Worm (Caenorhabditis elegans) whole organism, L4 larva: Measurements from ENCODE around the gene uncp-18.
"Not testable (repeated sequence)": the region's sequence is repeated elsewhere in the genome, so short reads cannot be mapped to it uniquely, and the experiment has no call there.

Experiments used
- D1046.2 ChIP-seq: fragments of 200-800 bp; sonication (Bioruptor generic); IDR thresholded peaks from 2 replicates; pipeline ENCODE4 v1.3.6; 2022; ENCODE audit warnings: missing genetic modification characterization, missing compliant biosample characterization
- F37D6.2 ChIP-seq: sonication (generic microtip); optimal IDR thresholded peaks from 2 replicates; lab custom pipeline; 2016; ENCODE audit warnings: mild to moderate bottlenecking, missing genetic modification characterization, missing compliant biosample characterization
- F44E2.7 ChIP-seq: fragments of 200-800 bp; sonication (Bioruptor generic); IDR thresholded peaks from 2 replicates; pipeline ENCODE4 v2.1.2; 2022; ENCODE audit warnings: missing genetic modification characterization, missing compliant biosample characterization
- R02D3.7 ChIP-seq: fragments of 150-350 bp; sonication (generic microtip); optimal IDR thresholded peaks from 3 replicates; lab custom pipeline; 2014; ENCODE audit warnings: missing biosample characterization, missing genetic modification characterization
- T20F7.1 ChIP-seq: fragments of 200-800 bp; sonication (Bioruptor generic); optimal IDR thresholded peaks from 2 replicates; lab custom pipeline; 2018; ENCODE audit warnings: mild to moderate bottlenecking, missing genetic modification characterization, missing compliant biosample characterization
- T26A8.4 ChIP-seq: fragments of 200-800 bp; sonication (Bioruptor generic); IDR thresholded peaks from 2 replicates; pipeline ENCODE4 v1.3.6; 2022; ENCODE audit warnings: missing genetic modification characterization, missing compliant biosample characterization
- Y105C5A.15 ChIP-seq: fragments of 200-800 bp; sonication (Bioruptor generic); IDR thresholded peaks from 2 replicates; pipeline ENCODE4 v1.3.6; 2022; ENCODE audit warnings: missing genetic modification characterization, missing compliant biosample characterization
- ZK337.2 ChIP-seq: fragments of 200-800 bp; sonication (Bioruptor generic); IDR thresholded peaks from 2 replicates; pipeline ENCODE4 v1.3.6; 2022; ENCODE audit warnings: missing genetic modification reagents, missing genetic modification characterization, missing compliant biosample characterization
- ZK546.5 ChIP-seq, 2 experiments: sonication (generic microtip); optimal IDR thresholded peaks; 2 replicates each; lab custom pipeline; 2017; ENCODE audit warnings: missing biosample characterization in 2 of 2, missing genetic modification characterization in 2 of 2
- ces-1 ChIP-seq: fragments of 150-350 bp; sonication (generic microtip); optimal IDR thresholded peaks from 4 replicates; lab custom pipeline; 2014; ENCODE audit warnings: missing biosample characterization, missing genetic modification reagents, missing genetic modification characterization
- daf-16 ChIP-seq, 3 experiments: sonication (generic microtip); optimal IDR thresholded peaks; 2 replicates each; lab custom pipeline; 2016 to 2017; ENCODE audit warnings: missing genetic modification characterization in 3 of 3, missing genetic modification reagents in 3 of 3, mild to moderate bottlenecking in 2 of 3, missing compliant biosample characterization in 2 of 3, missing biosample characterization in 1 of 3, moderate library complexity in 1 of 3
- daf-19 ChIP-seq: fragments of 200-800 bp; sonication (Bioruptor generic); conservative IDR thresholded peaks from 2 replicates; pipeline ENCODE4 v1.3.6; 2022; ENCODE audit warnings: missing genetic modification characterization, missing compliant biosample characterization
- dmd-6 ChIP-seq: fragments of 200-800 bp; sonication (Bioruptor generic); IDR thresholded peaks from 2 replicates; pipeline ENCODE4 v1.3.6; 2022; ENCODE audit warnings: missing genetic modification reagents, missing genetic modification characterization, missing compliant biosample characterization
- dmd-8 ChIP-seq: fragments of 200-800 bp; sonication (Bioruptor generic); IDR thresholded peaks from 2 replicates; pipeline ENCODE4 v1.3.6; 2022; ENCODE audit warnings: missing genetic modification characterization, missing compliant biosample characterization
- dmd-9 ChIP-seq: fragments of 200-800 bp; sonication (Bioruptor generic); IDR thresholded peaks from 2 replicates; pipeline ENCODE4 v1.3.6; 2022; ENCODE audit warnings: missing genetic modification reagents, missing genetic modification characterization, missing compliant biosample characterization
- duxl-1 ChIP-seq: sonication (generic microtip); optimal IDR thresholded peaks from 2 replicates; lab custom pipeline; 2016; ENCODE audit warnings: mild to moderate bottlenecking, missing genetic modification characterization, moderate library complexity, missing compliant biosample characterization; ENCODE audit not compliant: poor library complexity
- dve-1 ChIP-seq: sonication (generic microtip); optimal IDR thresholded peaks from 2 replicates; lab custom pipeline; 2017; ENCODE audit warnings: antibody characterized with exemption, mild to moderate bottlenecking, missing genetic modification characterization, missing compliant biosample characterization; ENCODE audit not compliant: insufficient read depth
- egl-43 ChIP-seq: fragments of 200-800 bp; sonication (Bioruptor generic); IDR thresholded peaks from 2 replicates; pipeline ENCODE4 v1.3.6; 2022; ENCODE audit warnings: missing genetic modification reagents, missing genetic modification characterization, missing compliant biosample characterization
- hlh-11 ChIP-seq: fragments of 200-800 bp; sonication (Bioruptor generic); optimal IDR thresholded peaks from 2 replicates; lab custom pipeline; 2018; ENCODE audit warnings: mild to moderate bottlenecking, missing genetic modification characterization, missing compliant biosample characterization
- hlh-30 ChIP-seq: sonication (generic microtip); optimal IDR thresholded peaks from 2 replicates; lab custom pipeline; 2017; ENCODE audit warnings: antibody characterized with exemption, mild to moderate bottlenecking, missing genetic modification characterization, missing compliant biosample characterization; ENCODE audit not compliant: insufficient read depth
- hmg-1.1 ChIP-seq: fragments of 200-800 bp; sonication (Bioruptor generic); IDR thresholded peaks from 2 replicates; pipeline ENCODE4 v1.3.6; 2022; ENCODE audit warnings: missing genetic modification reagents, missing genetic modification characterization, missing compliant biosample characterization
- lim-7 ChIP-seq: fragments of 200-800 bp; sonication (Bioruptor generic); IDR thresholded peaks from 2 replicates; pipeline ENCODE4 v1.3.6; 2022; ENCODE audit warnings: missing genetic modification characterization, missing compliant biosample characterization
- lin-1 ChIP-seq: fragments of 200-800 bp; sonication (Bioruptor generic); IDR thresholded peaks from 2 replicates; pipeline ENCODE4 v1.3.6; 2022; ENCODE audit warnings: missing genetic modification reagents, missing genetic modification characterization, missing compliant biosample characterization
- lin-13 ChIP-seq: fragments of 150-350 bp; optimal IDR thresholded peaks from 2 replicates; lab custom pipeline; 2014; ENCODE audit warnings: missing biosample characterization, missing genetic modification reagents, missing genetic modification characterization
- lin-15B ChIP-seq: fragments of 150-350 bp; sonication (generic microtip); optimal IDR thresholded peaks from 3 replicates; lab custom pipeline; 2014; ENCODE audit warnings: missing biosample characterization, missing genetic modification characterization
- lin-29 ChIP-seq: fragments of 200-800 bp; sonication (Bioruptor generic); IDR thresholded peaks from 2 replicates; pipeline ENCODE4 v1.3.6; 2022; ENCODE audit warnings: missing genetic modification reagents, missing genetic modification characterization, missing compliant biosample characterization
- lin-38 ChIP-seq: fragments of 200-800 bp; sonication (Bioruptor generic); IDR thresholded peaks from 2 replicates; pipeline ENCODE4 v1.3.6; 2022; ENCODE audit warnings: missing genetic modification reagents, missing genetic modification characterization, missing compliant biosample characterization
- lir-3 ChIP-seq: sonication (generic microtip); optimal IDR thresholded peaks from 2 replicates; lab custom pipeline; 2016; ENCODE audit warnings: mild to moderate bottlenecking, missing genetic modification characterization, missing compliant biosample characterization
- lsy-2 ChIP-seq, 2 experiments: fragments of 150-350 bp in 1 of 2; sonication (generic microtip) in 1 of 2; optimal IDR thresholded peaks; 2 replicates each; lab custom pipeline; 2014 to 2017; ENCODE audit warnings: missing biosample characterization in 2 of 2, missing genetic modification characterization in 2 of 2
- madf-5 ChIP-seq, 2 experiments: fragments of 200-800 bp; sonication (Bioruptor generic); IDR thresholded peaks; 2 replicates each; pipeline ENCODE4 v1.3.6; 2022; ENCODE audit warnings: missing compliant biosample characterization in 2 of 2, missing genetic modification characterization in 2 of 2
- mdt-29 ChIP-seq: fragments of 200-800 bp; sonication (Bioruptor generic); IDR thresholded peaks from 2 replicates; pipeline ENCODE4 v1.3.6; 2022; ENCODE audit warnings: missing genetic modification reagents, missing genetic modification characterization, missing compliant biosample characterization
- mxl-2 ChIP-seq: fragments of 200-800 bp; sonication (Bioruptor generic); conservative IDR thresholded peaks from 2 replicates; pipeline ENCODE4 v1.3.6; 2022; ENCODE audit warnings: missing genetic modification reagents, missing genetic modification characterization, missing compliant biosample characterization
- mxl-3 ChIP-seq: fragments of 200-800 bp; sonication (Bioruptor generic); optimal IDR thresholded peaks from 2 replicates; lab custom pipeline; 2018; ENCODE audit warnings: mild to moderate bottlenecking, missing genetic modification characterization, missing compliant biosample characterization
- nhr-10 ChIP-seq: fragments of 150-350 bp; optimal IDR thresholded peaks from 2 replicates; lab custom pipeline; 2014; ENCODE audit warnings: missing biosample characterization, missing genetic modification characterization
- nhr-102 ChIP-seq: sonication (generic microtip); optimal IDR thresholded peaks from 2 replicates; lab custom pipeline; 2016; ENCODE audit warnings: mild to moderate bottlenecking, missing genetic modification characterization, moderate library complexity, missing compliant biosample characterization
- nhr-11 ChIP-seq: fragments of 150-350 bp; optimal IDR thresholded peaks from 2 replicates; lab custom pipeline; 2014; ENCODE audit warnings: missing biosample characterization, missing genetic modification characterization
- nhr-6 ChIP-seq: fragments of 150-350 bp; optimal IDR thresholded peaks from 2 replicates; lab custom pipeline; 2014; ENCODE audit warnings: missing biosample characterization, missing genetic modification characterization
- pqm-1 ChIP-seq: sonication (generic microtip); optimal IDR thresholded peaks from 2 replicates; lab custom pipeline; 2017; ENCODE audit warnings: missing biosample characterization, missing genetic modification characterization
- rbr-2 ChIP-seq: sonication (generic microtip); optimal IDR thresholded peaks from 2 replicates; lab custom pipeline; 2016; ENCODE audit warnings: missing genotype, missing genetic modification characterization, missing compliant biosample characterization
- saeg-2 ChIP-seq: fragments of 200-800 bp; sonication (Bioruptor generic); IDR thresholded peaks from 2 replicates; pipeline ENCODE4 v1.3.6; 2022; ENCODE audit warnings: missing genetic modification reagents, missing genetic modification characterization, missing compliant biosample characterization
- spr-3 ChIP-seq: fragments of 200-800 bp; sonication (Bioruptor generic); optimal IDR thresholded peaks from 2 replicates; lab custom pipeline; 2018; ENCODE audit warnings: mild to moderate bottlenecking, missing genetic modification characterization, missing compliant biosample characterization
- tag-97 ChIP-seq: fragments of 200-800 bp; sonication (Bioruptor generic); IDR thresholded peaks from 2 replicates; pipeline ENCODE4 v1.3.6; 2022; ENCODE audit warnings: missing genetic modification characterization, missing compliant biosample characterization
- tra-1 ChIP-seq: fragments of 200-800 bp; sonication (Bioruptor generic); IDR thresholded peaks from 2 replicates; pipeline ENCODE4 v1.3.6; 2022; ENCODE audit warnings: missing genetic modification reagents, missing genetic modification characterization, missing compliant biosample characterization
- unc-62 ChIP-seq, 3 experiments: fragments of 150-350 bp in 1 of 3; sonication (generic microtip); optimal IDR thresholded peaks in 2 of 3; peaks in 1 of 3; 1 replicate in 1 of 3; 2 replicates in 2 of 3; lab custom pipeline; 2014 to 2017; ENCODE audit warnings: missing biosample characterization in 3 of 3, missing genetic modification characterization in 3 of 3, missing genetic modification reagents in 3 of 3, missing genotype in 1 of 3
- vab-7 ChIP-seq: fragments of 200-800 bp; sonication (Bioruptor generic); IDR thresholded peaks from 2 replicates; pipeline ENCODE4 v1.3.6; 2022; ENCODE audit warnings: missing genetic modification reagents, missing genetic modification characterization, missing compliant biosample characterization
- zfp-2 ChIP-seq: sonication (generic microtip); optimal IDR thresholded peaks from 2 replicates; lab custom pipeline; 2016; ENCODE audit warnings: mild to moderate bottlenecking, missing genetic modification characterization, missing compliant biosample characterization
- zip-2 ChIP-seq: fragments of 150-350 bp; optimal IDR thresholded peaks from 2 replicates; lab custom pipeline; 2014; ENCODE audit warnings: missing biosample characterization, missing genetic modification characterization

Gene uncp-18

DNA sequence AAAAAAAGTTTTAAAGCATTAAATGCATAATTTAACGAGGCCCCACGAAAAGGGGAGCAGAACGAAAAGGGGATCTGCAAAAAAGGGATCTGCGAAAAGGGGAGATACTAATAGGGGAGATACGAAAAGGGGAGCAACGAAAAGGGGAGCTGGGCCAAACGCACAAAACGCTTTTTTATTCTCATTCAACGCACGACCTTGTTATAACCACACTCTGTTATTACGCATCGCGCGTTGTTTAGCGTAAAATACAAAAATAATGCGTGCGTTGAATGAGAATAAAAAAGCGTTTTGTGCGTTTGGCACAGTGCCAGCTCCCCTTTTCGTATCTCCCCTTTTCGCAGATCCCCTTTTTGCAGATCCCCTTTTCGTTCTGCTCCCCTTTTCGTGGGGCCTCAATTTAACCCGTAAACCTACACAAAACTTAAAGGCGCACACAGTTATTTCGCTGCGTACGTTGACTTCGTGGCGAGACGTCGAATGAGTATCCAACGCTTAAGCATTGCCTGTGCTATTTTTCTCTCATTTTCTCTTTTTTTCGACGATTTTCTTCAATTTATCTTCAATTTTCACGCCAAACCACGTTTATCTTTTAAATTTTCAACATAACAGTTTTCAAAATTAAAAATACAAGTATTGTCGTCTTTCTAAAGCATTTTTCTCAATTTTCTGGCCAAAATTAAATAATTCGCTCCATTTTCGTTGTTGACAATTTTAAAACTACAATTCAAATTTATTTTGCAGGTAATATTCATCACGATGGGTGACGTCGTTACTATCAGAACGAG is 5.0 kb upstream of the uncp-18 start, which contains the start of gene rps-24:
TSS of gene rps-24 (plus strand) at position 738 of the 788 bp plus-strand sequence.
- peak; percentile 63 for TF ChIP-seq nhr-102 (tag; lab: Kevin White, UChicago)
- peak; percentile 67 for TF ChIP-seq mxl-3 (GFP tag; lab: Kevin White, UChicago)
- peak; percentile 99 for TF ChIP-seq vab-7
- TF ChIP-seq duxl-1 (tag; lab: Kevin White, UChicago), result peak; percentile 57
- peak; percentile 7 for TF ChIP-seq zip-2 (tag; lab: Kevin White, UChicago)
- peak; percentile 93 for TF ChIP-seq D1046.2 (GFP tag; lab: Robert Waterston, UW)
- TF ChIP-seq lim-7, result peak; percentile 81
- TF ChIP-seq dmd-6 (GFP tag; lab: Robert Waterston, UW), result peak; percentile 95
- peak; percentile 5 for TF ChIP-seq pqm-1 (tag; lab: Kevin White, UChicago)
- peak; percentile 78 for TF ChIP-seq zfp-2 (tag; lab: Kevin White, UChicago)
- peak; percentile 70; the same call in 1 of the 2 replicates for TF ChIP-seq lin-29
- peak; percentile 71; the same call in 1 of the 2 replicates for TF ChIP-seq dmd-8 (GFP tag; lab: Robert Waterston, UW)
- TF ChIP-seq R02D3.7 (tag; lab: Kevin White, UChicago), result peak; percentile 94
- TF ChIP-seq hlh-11 (tag; lab: Kevin White, UChicago), result peak; percentile 86
- TF ChIP-seq lsy-2 (tag; optimal IDR thresholded peaks at IDR 0.05; lab: Kevin White, UChicago), result peak; percentile 88 to 94
- TF ChIP-seq Y105C5A.15 (GFP tag; lab: Robert Waterston, UW), result 0 out of 2 replicates have a peak, but pooled peaks have one; percentile 55
- TF ChIP-seq hmg-1.1 (GFP tag; lab: Robert Waterston, UW), result peak; percentile 97
- peak; percentile 23 for TF ChIP-seq lir-3 (tag; lab: Kevin White, UChicago)
- peak; percentile 92 for TF ChIP-seq mdt-29 (GFP tag; lab: Robert Waterston, UW)
- peak; percentile 93 for TF ChIP-seq lin-13 (GFP tag; lab: Kevin White, UChicago)
- TF ChIP-seq saeg-2, result peak; percentile 77; the same call in 1 of the 2 replicates
- peak; percentile 97 for TF ChIP-seq ZK337.2 (GFP tag; lab: Robert Waterston, UW)
- TF ChIP-seq dve-1 (tag; lab: Kevin White, UChicago), result peak; percentile 75
- peak; percentile 94 for TF ChIP-seq rbr-2 (tag; lab: Kevin White, UChicago)
- peak; percentile 96 for TF ChIP-seq tra-1
- peak; percentile 96 for TF ChIP-seq dmd-9
- TF ChIP-seq madf-5 (GFP tag; IDR thresholded peaks at IDR 0.05; lab: Robert Waterston, UW), result peak; percentile 71 to 93; a peak in 3 of 4 replicates
- peak; percentile 89 for TF ChIP-seq tag-97 (GFP tag; lab: Robert Waterston, UW)
- TF ChIP-seq lin-38 (GFP tag; lab: Robert Waterston, UW), result peak; percentile 93
- peak; percentile 94 for TF ChIP-seq T26A8.4 (GFP tag; lab: Robert Waterston, UW)
- peak; percentile 81; the same call in 1 of the 2 replicates for TF ChIP-seq lin-1 (GFP tag; lab: Robert Waterston, UW)
- peak; percentile 79 for TF ChIP-seq hlh-30 (tag; lab: Kevin White, UChicago)
- TF ChIP-seq egl-43 (GFP tag; lab: Robert Waterston, UW), result peak; percentile 92
- TF ChIP-seq T20F7.1 (GFP tag; lab: Kevin White, UChicago), result peak; percentile 88
- TF ChIP-seq nhr-10 (tag; lab: Kevin White, UChicago), result peak; percentile 17
- 0 out of 2 replicates have a peak, but pooled peaks have one; percentile 13 for TF ChIP-seq mxl-2 (GFP tag; lab: Robert Waterston, UW)
- TF ChIP-seq daf-19, result peak; percentile 52; the same call in 1 of the 2 replicates
- TF ChIP-seq F44E2.7, result 0 out of 2 replicates have a peak, but pooled peaks have one; percentile 9
- peak; percentile 47 for TF ChIP-seq spr-3
- peak; percentile 69 for TF ChIP-seq nhr-6 (tag; lab: Kevin White, UChicago)
- peak in 1 of 2 experiments; percentile 94 for TF ChIP-seq unc-62 (GFP tag; optimal IDR thresholded peaks at IDR 0.05 in 1 of 2; lab: Kevin White, UChicago)
- TF ChIP-seq unc-62 (tag; optimal IDR thresholded peaks at IDR 0.05; lab: Kevin White, UChicago), result not testable (repeated sequence)
- TF ChIP-seq nhr-11 (tag; lab: Kevin White, UChicago), result peak; percentile 88
- TF ChIP-seq ZK546.5 (tag; optimal IDR thresholded peaks at IDR 0.05; lab: Kevin White, UChicago), result peak in 1 of 2 experiments; percentile 45
- peak; percentile 31 for TF ChIP-seq ces-1 (GFP tag; lab: Kevin White, UChicago)
- TF ChIP-seq daf-16 (GFP tag; optimal IDR thresholded peaks at IDR 0.05; lab: Kevin White, UChicago), result peak in 1 of 2 experiments; percentile 29
- peak; percentile 43 for TF ChIP-seq daf-16 (tag; optimal IDR thresholded peaks at IDR 0.05; lab: Kevin White, UChicago)
- TF ChIP-seq lin-15B (tag; lab: Kevin White, UChicago), result peak; percentile 45
- peak; percentile 88 for TF ChIP-seq F37D6.2 (tag; lab: Kevin White, UChicago)
